Fruit fly (Drosophila melanogaster): ENCODE results near the gene CG32373.

dm6 chr3L:7790224-7790623 is 139.9 kb downstream of the CG32373 start:
- TF ChIP-seq Sp1 (GFP tag; optimal IDR thresholded peaks at IDR 0.05): no peak
- TF ChIP-seq dl (GFP tag; optimal IDR thresholded peaks at IDR 0.05; ENCODE audit: insufficient read depth in 1 of 2, partially characterized antibody in 2 of 2): no peak
- TF ChIP-seq lola (GFP tag; optimal IDR thresholded peaks at IDR 0.05): no peak
- TF ChIP-seq Hr78 (GFP tag; optimal IDR thresholded peaks at IDR 0.05): no peak
- TF ChIP-seq OdsH (GFP tag; optimal IDR thresholded peaks at IDR 0.05): no peak
- no peak for TF ChIP-seq Mio (GFP tag; optimal IDR thresholded peaks at IDR 0.05)
- no peak for TF ChIP-seq h (GFP tag; optimal IDR thresholded peaks at IDR 0.05)
- TF ChIP-seq br (GFP tag; optimal IDR thresholded peaks at IDR 0.05): no peak
- no peak for TF ChIP-seq Myc (optimal IDR thresholded peaks at IDR 0.05)
- TF ChIP-seq Dfd (GFP tag; optimal IDR thresholded peaks at IDR 0.05): no peak
- no peak for TF ChIP-seq Hnf4 (GFP tag; optimal IDR thresholded peaks at IDR 0.05)
- no peak for TF ChIP-seq rgr (GFP tag; optimal IDR thresholded peaks at IDR 0.05)
- no peak for TF ChIP-seq jim (GFP tag; optimal IDR thresholded peaks at IDR 0.05)
- no peak for TF ChIP-seq sage (GFP tag; optimal IDR thresholded peaks at IDR 0.05)

Measured in whole organism, wandering third instar larva.